Fruit fly (Drosophila melanogaster) whole organism, prepupa: ENCODE results near the gene Nipsnap.

Source experiments
- Blimp-1 ChIP-seq: fragments of 200-800 bp; sonication (Bioruptor generic); optimal IDR thresholded peaks from 3 replicates; lab custom pipeline; 2017; ENCODE audit warnings: missing biosample characterization, missing genetic modification characterization, mild to moderate bottlenecking, moderate library complexity, missing genetic modification reagents
- CG10631 ChIP-seq: fragments of 200-800 bp; sonication (Bioruptor generic); optimal IDR thresholded peaks from 2 replicates; lab custom pipeline; 2016; ENCODE audit warnings: missing biosample characterization, missing genetic modification characterization
- CG10669 ChIP-seq: fragments of 200-800 bp; sonication (Bioruptor generic); optimal IDR thresholded peaks from 3 replicates; lab custom pipeline; 2018; ENCODE audit warnings: missing biosample characterization, mild to moderate bottlenecking, missing genetic modification characterization, moderate library complexity
- CG11294 ChIP-seq: fragments of 200-800 bp; sonication (Bioruptor generic); IDR thresholded peaks from 2 replicates; pipeline ENCODE4 v1.3.6; 2022; ENCODE audit warnings: missing biosample characterization, missing genetic modification characterization
- CG11762 ChIP-seq: fragments of 200-800 bp; sonication (Bioruptor generic); optimal IDR thresholded peaks from 3 replicates; lab custom pipeline; 2016; ENCODE audit warnings: missing biosample characterization, missing genetic modification characterization; ENCODE audit not compliant: insufficient read depth
- CG11902 ChIP-seq: fragments of 200-800 bp; sonication (Bioruptor generic); optimal IDR thresholded peaks from 3 replicates; lab custom pipeline; 2016; ENCODE audit warnings: missing biosample characterization, missing genetic modification characterization
- CG15336 ChIP-seq: fragments of 200-800 bp; sonication (Bioruptor generic); IDR thresholded peaks from 2 replicates; pipeline ENCODE4 v1.3.6; 2022; ENCODE audit warnings: missing biosample characterization, missing genetic modification characterization
- CG1621 ChIP-seq: fragments of 200-800 bp; sonication (Bioruptor generic); optimal IDR thresholded peaks from 3 replicates; lab custom pipeline; 2018; ENCODE audit warnings: missing biosample characterization, mild to moderate bottlenecking, missing genetic modification characterization
- CG16779 ChIP-seq: fragments of 200-800 bp; sonication (Bioruptor generic); optimal IDR thresholded peaks from 3 replicates; lab custom pipeline; 2017; ENCODE audit warnings: missing biosample characterization, mild to moderate bottlenecking, missing genetic modification characterization
- CG3032 ChIP-seq: fragments of 200-800 bp; optimal IDR thresholded peaks from 2 replicates; lab custom pipeline; 2019; ENCODE audit warnings: missing biosample characterization, mild to moderate bottlenecking, missing genetic modification characterization, moderate library complexity
- CG32006 ChIP-seq: fragments of 200-800 bp; sonication (Bioruptor generic); optimal IDR thresholded peaks from 3 replicates; lab custom pipeline; 2017; ENCODE audit warnings: missing biosample characterization, mild to moderate bottlenecking, missing genetic modification characterization
- CG34406 ChIP-seq: fragments of 200-800 bp; sonication (Bioruptor generic); optimal IDR thresholded peaks from 3 replicates; lab custom pipeline; 2016; ENCODE audit warnings: missing biosample characterization, missing genetic modification characterization
- CG3919 ChIP-seq: fragments of 200-800 bp; sonication (Bioruptor generic); optimal IDR thresholded peaks from 3 replicates; lab custom pipeline; 2016; ENCODE audit warnings: missing biosample characterization, missing genetic modification characterization
- CG4318 ChIP-seq: fragments of 200-800 bp; sonication (Bioruptor generic); optimal IDR thresholded peaks from 3 replicates; lab custom pipeline; 2017; ENCODE audit warnings: missing biosample characterization, mild to moderate bottlenecking, missing genetic modification characterization
- CG6163 ChIP-seq: fragments of 200-800 bp; sonication (Bioruptor generic); IDR thresholded peaks from 3 replicates; pipeline ENCODE4 v1.3.6; 2022; ENCODE audit warnings: missing biosample characterization, missing genetic modification characterization
- CG6276 ChIP-seq: fragments of 200-800 bp; sonication (Bioruptor generic); optimal IDR thresholded peaks from 2 replicates; lab custom pipeline; 2017; ENCODE audit warnings: missing biosample characterization, mild to moderate bottlenecking, missing genetic modification characterization
- CG6792 ChIP-seq: fragments of 200-800 bp; sonication (Bioruptor generic); optimal IDR thresholded peaks from 3 replicates; lab custom pipeline; 2016; ENCODE audit warnings: missing biosample characterization, missing genetic modification characterization
- CG6808 ChIP-seq: fragments of 200-800 bp; sonication (Bioruptor generic); optimal IDR thresholded peaks from 3 replicates; lab custom pipeline; 2017; ENCODE audit warnings: missing biosample characterization, missing genetic modification characterization, mild to moderate bottlenecking, moderate library complexity, missing genetic modification reagents
- CG7368 ChIP-seq: fragments of 200-800 bp; sonication (Bioruptor generic); optimal IDR thresholded peaks from 3 replicates; lab custom pipeline; 2016; ENCODE audit warnings: missing biosample characterization, missing genetic modification characterization
- CG8119 ChIP-seq: fragments of 200-800 bp; sonication (Bioruptor generic); IDR thresholded peaks from 3 replicates; pipeline ENCODE4 v1.3.6; 2022; ENCODE audit warnings: missing biosample characterization, missing genetic modification characterization
- CG8319 ChIP-seq: fragments of 200-800 bp; sonication (Bioruptor generic); optimal IDR thresholded peaks from 3 replicates; lab custom pipeline; 2016; ENCODE audit warnings: missing biosample characterization, missing genetic modification characterization
- CG9139 ChIP-seq: fragments of 200-800 bp; sonication (Bioruptor generic); optimal IDR thresholded peaks from 3 replicates; lab custom pipeline; 2017; ENCODE audit warnings: missing biosample characterization, mild to moderate bottlenecking, missing genetic modification characterization
- Eip75B ChIP-seq: fragments of 200-800 bp; sonication (Bioruptor generic); optimal IDR thresholded peaks from 3 replicates; lab custom pipeline; 2016; ENCODE audit warnings: missing biosample characterization, missing genetic modification characterization
- Eip78C ChIP-seq: fragments of 200-800 bp; sonication (Bioruptor generic); peaks from one replicate; lab custom pipeline; 2016; ENCODE audit warnings: missing biosample characterization, missing genetic modification characterization
- Eip93F ChIP-seq: fragments of 200-800 bp; sonication (Bioruptor generic); optimal IDR thresholded peaks from 2 replicates; lab custom pipeline; 2016; ENCODE audit warnings: missing biosample characterization, mild to moderate bottlenecking, missing genetic modification characterization
- Ets21C ChIP-seq: fragments of 200-800 bp; sonication (Bioruptor generic); optimal IDR thresholded peaks from 3 replicates; lab custom pipeline; 2016; ENCODE audit warnings: missing biosample characterization, missing genetic modification characterization
- Gug ChIP-seq: fragments of 200-800 bp; sonication (Bioruptor generic); IDR thresholded peaks from 2 replicates; pipeline ENCODE4 v1.3.6; 2022; ENCODE audit warnings: missing biosample characterization, missing genetic modification characterization
- Hr38 ChIP-seq: sonication (Bioruptor generic); optimal IDR thresholded peaks from 2 replicates; lab custom pipeline; 2016; ENCODE audit warnings: missing biosample characterization, missing genetic modification characterization
- Hr39 ChIP-seq: fragments of 200-800 bp; sonication (Bioruptor generic); optimal IDR thresholded peaks from 2 replicates; lab custom pipeline; 2016; ENCODE audit warnings: missing biosample characterization, missing genetic modification characterization
- Hr4 ChIP-seq: fragments of 200-800 bp; sonication (Bioruptor generic); optimal IDR thresholded peaks from 3 replicates; lab custom pipeline; 2016; ENCODE audit warnings: missing biosample characterization, missing genetic modification characterization
- Lpt ChIP-seq: fragments of 200-800 bp; sonication (Bioruptor generic); optimal IDR thresholded peaks from 3 replicates; lab custom pipeline; 2016; ENCODE audit warnings: missing biosample characterization, missing genetic modification characterization
- Met ChIP-seq: fragments of 200-800 bp; sonication (Bioruptor generic); optimal IDR thresholded peaks from 3 replicates; lab custom pipeline; 2016; ENCODE audit warnings: missing biosample characterization, missing genetic modification characterization
- OdsH ChIP-seq: fragments of 200-800 bp; sonication (Bioruptor generic); optimal IDR thresholded peaks from 3 replicates; lab custom pipeline; 2016; ENCODE audit warnings: missing biosample characterization, missing genetic modification characterization
- Smox ChIP-seq: fragments of 200-800 bp; sonication (Bioruptor generic); optimal IDR thresholded peaks from 3 replicates; lab custom pipeline; 2016; ENCODE audit warnings: missing biosample characterization, missing genetic modification characterization
- Sox102F ChIP-seq: fragments of 200-800 bp; sonication (Bioruptor generic); optimal IDR thresholded peaks from 2 replicates; lab custom pipeline; 2016; ENCODE audit warnings: missing biosample characterization, mild to moderate bottlenecking, missing genetic modification characterization
- Sox14 ChIP-seq: fragments of 200-800 bp; sonication (Bioruptor generic); optimal IDR thresholded peaks from 3 replicates; lab custom pipeline; 2016; ENCODE audit warnings: missing biosample characterization, missing genetic modification characterization
- Sox15 ChIP-seq: fragments of 200-800 bp; sonication (Bioruptor generic); optimal IDR thresholded peaks from 3 replicates; lab custom pipeline; 2016; ENCODE audit warnings: missing biosample characterization, missing genetic modification characterization
- achi ChIP-seq: fragments of 200-800 bp; sonication (Bioruptor generic); optimal IDR thresholded peaks from 3 replicates; lab custom pipeline; 2016; ENCODE audit warnings: missing biosample characterization, missing genetic modification characterization
- dac ChIP-seq: fragments of 200-800 bp; sonication (Bioruptor generic); optimal IDR thresholded peaks from 2 replicates; lab custom pipeline; 2017; ENCODE audit warnings: missing biosample characterization, mild to moderate bottlenecking, missing genetic modification characterization
- dsx ChIP-seq: fragments of 200-800 bp; optimal IDR thresholded peaks from 3 replicates; lab custom pipeline; 2019; ENCODE audit warnings: missing biosample characterization, mild to moderate bottlenecking, missing genetic modification characterization, moderate library complexity; ENCODE audit not compliant: poor library complexity, severe bottlenecking
- eg ChIP-seq: fragments of 200-800 bp; sonication (Bioruptor generic); IDR thresholded peaks from 3 replicates; pipeline ENCODE4 v1.3.6; 2022; ENCODE audit warnings: missing biosample characterization, missing genetic modification characterization
- esn ChIP-seq: fragments of 200-800 bp; sonication (Bioruptor generic); optimal IDR thresholded peaks from 2 replicates; lab custom pipeline; 2016; ENCODE audit warnings: missing biosample characterization, mild to moderate bottlenecking, missing genetic modification characterization, moderate library complexity
- fd59A ChIP-seq: fragments of 200-800 bp; sonication (Bioruptor generic); optimal IDR thresholded peaks from 2 replicates; lab custom pipeline; 2017; ENCODE audit warnings: missing biosample characterization, mild to moderate bottlenecking, missing genetic modification characterization, missing genetic modification reagents
- fd85E ChIP-seq: fragments of 200-800 bp; sonication (Bioruptor generic); optimal IDR thresholded peaks from 3 replicates; lab custom pipeline; 2016; ENCODE audit warnings: missing biosample characterization, missing genetic modification characterization
- fkh ChIP-seq: fragments of 200-800 bp; sonication (Bioruptor generic); optimal IDR thresholded peaks from 3 replicates; lab custom pipeline; 2017; ENCODE audit warnings: missing biosample characterization, mild to moderate bottlenecking, missing genetic modification characterization, moderate library complexity
- lz ChIP-seq: fragments of 200-800 bp; sonication (Bioruptor generic); optimal IDR thresholded peaks from 3 replicates; lab custom pipeline; 2016; ENCODE audit warnings: missing biosample characterization, missing genetic modification characterization
- net ChIP-seq: fragments of 200-800 bp; sonication (Bioruptor generic); optimal IDR thresholded peaks from 3 replicates; lab custom pipeline; 2016; ENCODE audit warnings: missing biosample characterization, missing genetic modification characterization
- pdm3 ChIP-seq: fragments of 200-800 bp; sonication (Bioruptor generic); optimal IDR thresholded peaks from 3 replicates; lab custom pipeline; 2016; ENCODE audit warnings: missing biosample characterization, missing genetic modification characterization
- salr ChIP-seq, 2 experiments: fragments of 200-800 bp; sonication (Bioruptor generic); optimal IDR thresholded peaks; 3 replicates each; lab custom pipeline; 2016 to 2018; ENCODE audit warnings: missing biosample characterization in 2 of 2, missing genetic modification characterization in 2 of 2, mild to moderate bottlenecking in 1 of 2
- spab ChIP-seq: fragments of 200-800 bp; sonication (Bioruptor generic); optimal IDR thresholded peaks from 2 replicates; lab custom pipeline; 2017; ENCODE audit warnings: missing biosample characterization, mild to moderate bottlenecking, missing genetic modification characterization, missing genetic modification reagents
- svp ChIP-seq: fragments of 200-800 bp; sonication (Bioruptor generic); peaks from one replicate; lab custom pipeline; 2016; ENCODE audit warnings: missing biosample characterization, missing genetic modification characterization
- topi ChIP-seq: fragments of 200-800 bp; sonication (Bioruptor generic); optimal IDR thresholded peaks from 3 replicates; lab custom pipeline; 2016; ENCODE audit warnings: missing biosample characterization, missing genetic modification characterization
- vri ChIP-seq: fragments of 200-800 bp; sonication (Bioruptor generic); optimal IDR thresholded peaks from 3 replicates; lab custom pipeline; 2016; ENCODE audit warnings: missing biosample characterization, mild to moderate bottlenecking, missing genetic modification characterization

The Nipsnap gene

DNA sequence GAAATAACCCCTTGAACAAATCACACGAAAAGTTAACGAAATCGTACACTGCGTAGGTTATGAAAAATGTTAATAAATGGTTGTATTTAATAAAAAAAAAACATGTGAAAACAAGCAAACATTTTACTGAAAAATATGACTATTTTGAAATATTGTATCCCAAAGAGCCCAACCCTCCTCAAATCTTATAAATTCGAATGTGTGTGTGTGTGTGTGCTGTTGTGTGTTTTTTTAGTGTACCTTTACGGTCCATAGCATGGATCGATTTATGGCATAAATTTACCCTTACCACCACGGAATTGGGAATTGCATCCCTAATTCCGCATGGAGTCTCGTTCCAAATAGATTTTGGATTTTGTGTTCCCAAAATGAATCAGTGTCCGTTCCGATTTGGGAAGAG is 30.1 kb upstream of the Nipsnap start:
- TF ChIP-seq CG32006 (peak; percentile 14), net (GFP tag; lab: Kevin White, UChicago) (no peak), CG6276 (no peak), achi (GFP tag; lab: Kevin White, UChicago) (peak; percentile 38), topi (GFP tag; lab: Kevin White, UChicago) (peak; percentile 48), pdm3 (peak; percentile 29), Lpt (GFP tag; lab: Kevin White, UChicago) (no peak), salr (GFP tag; optimal IDR thresholded peaks at IDR 0.05; lab: Kevin White, UChicago) (peak in 1 of 2 experiments; percentile 4), CG7368 (GFP tag; lab: Kevin White, UChicago) (no peak), fd59A (GFP tag; lab: Kevin White, UChicago) (no peak), Met (peak; percentile 59), CG11902 (GFP tag; lab: Kevin White, UChicago) (peak; percentile 3), CG8119 (GFP tag; lab: Robert Waterston, UW) (no peak), CG11762 (GFP tag; lab: Kevin White, UChicago) (no peak), esn (GFP tag; lab: Kevin White, UChicago) (peak; percentile 67), CG8319 (peak; percentile 15), CG6792 (GFP tag; lab: Kevin White, UChicago) (peak; percentile 40), vri (GFP tag; lab: Kevin White, UChicago) (no peak), Hr39 (GFP tag; lab: Kevin White, UChicago) (peak; percentile 52), svp (GFP tag; lab: Kevin White, UChicago) (peak; percentile 87), Smox (GFP tag; lab: Kevin White, UChicago) (peak; percentile 52), Hr4 (GFP tag; lab: Kevin White, UChicago) (peak; percentile 42), Ets21C (GFP tag; lab: Kevin White, UChicago) (peak; percentile 23), CG3919 (peak; percentile 24), eg (GFP tag; lab: Robert Waterston, UW) (peak; percentile 52; the same call in 1 of the 3 replicates), CG15336 (GFP tag; lab: Robert Waterston, UW) (0 out of 2 replicates have a peak, but pooled peaks have one; percentile 19), spab (no peak), fd85E (GFP tag; lab: Kevin White, UChicago) (no peak), Sox14 (GFP tag; lab: Kevin White, UChicago) (peak; percentile 33), CG4318 (GFP tag; lab: Kevin White, UChicago) (no peak), lz (GFP tag; lab: Kevin White, UChicago) (peak; percentile 62), dsx (GFP tag; lab: Kevin White, UChicago) (no peak), fkh (no peak), Eip93F (GFP tag; lab: Kevin White, UChicago) (peak; percentile 5), CG6163 (GFP tag; lab: Robert Waterston, UW) (peak; percentile 78), CG9139 (GFP tag; lab: Kevin White, UChicago) (no peak), Hr38 (GFP tag; lab: Kevin White, UChicago) (no peak), Sox102F (GFP tag; lab: Kevin White, UChicago) (peak; percentile 48), CG1621 (tag; lab: Kevin White, UChicago) (no peak), Eip78C (GFP tag; lab: Kevin White, UChicago) (peak; percentile 87), Gug (no peak), OdsH (GFP tag; lab: Kevin White, UChicago) (peak; percentile 35), CG11294 (no peak), dac (no peak), Sox15 (no peak), CG16779 (tag; lab: Kevin White, UChicago) (no peak), CG34406 (GFP tag; lab: Kevin White, UChicago) (peak; percentile 29), Eip75B (GFP tag; lab: Kevin White, UChicago) (peak; percentile 55), CG10669 (GFP tag; lab: Kevin White, UChicago) (no peak), CG6808 (no peak), CG10631 (GFP tag; lab: Kevin White, UChicago) (peak; percentile 24), CG3032 (tag; lab: Kevin White, UChicago) (no peak), Blimp-1 (GFP tag; lab: Kevin White, UChicago) (no peak)
